Worm (Caenorhabditis elegans) whole organism, L1 larva: ENCODE data around the gene nhr-208.

Experiments used
- ama-1 ChIP-seq: fragments of 150-350 bp; optimal IDR thresholded peaks from 2 replicates; lab custom pipeline; 2014
- blmp-1 ChIP-seq: fragments of 150-350 bp; optimal IDR thresholded peaks from 2 replicates; lab custom pipeline; 2014; ENCODE audit warnings: missing biosample characterization, missing genetic modification characterization
- lin-39 ChIP-seq: fragments of 150-350 bp; optimal IDR thresholded peaks from 2 replicates; lab custom pipeline; 2014; ENCODE audit warnings: missing biosample characterization, missing genetic modification reagents, missing genetic modification characterization
- nhr-11 ChIP-seq: fragments of 150-350 bp; optimal IDR thresholded peaks from 2 replicates; lab custom pipeline; 2014; ENCODE audit warnings: missing biosample characterization, missing genetic modification characterization
- pqm-1 ChIP-seq: sonication (generic microtip); optimal IDR thresholded peaks from 3 replicates; lab custom pipeline; 2017; ENCODE audit warnings: missing biosample characterization, missing genetic modification characterization
- snpc-4 ChIP-seq: fragments of 150-350 bp; optimal IDR thresholded peaks from 2 replicates; lab custom pipeline; 2014; ENCODE audit warnings: missing biosample characterization, missing genetic modification characterization
- tbx-2 ChIP-seq: sonication (generic microtip); optimal IDR thresholded peaks from 2 replicates; lab custom pipeline; 2016; ENCODE audit warnings: missing genetic modification characterization, missing compliant biosample characterization
- unc-62 ChIP-seq: fragments of 150-350 bp; optimal IDR thresholded peaks from 2 replicates; lab custom pipeline; 2014; ENCODE audit warnings: missing biosample characterization, missing genetic modification reagents, missing genetic modification characterization
- unc-86 ChIP-seq: sonication (generic microtip); optimal IDR thresholded peaks from 2 replicates; lab custom pipeline; 2016; ENCODE audit warnings: missing genetic modification characterization, missing compliant biosample characterization

ce11 chrV:12113726-12114125 is 19.6 kb downstream of the nhr-208 start:
- TF ChIP-seq blmp-1 (tag; lab: Kevin White, UChicago) (no peak), pqm-1 (tag; lab: Kevin White, UChicago) (no peak), unc-62 (no peak), snpc-4 (no peak), unc-86 (tag; lab: Kevin White, UChicago) (no peak), ama-1 (lab: Kevin White, UChicago) (no peak), lin-39 (no peak), nhr-11 (tag; lab: Kevin White, UChicago) (no peak), tbx-2 (tag; lab: Kevin White, UChicago) (no peak)
